Fruit fly (Drosophila melanogaster) whole organism, adult: Measurements from ENCODE around the gene CG6567.

Experiments
- CG11617 ChIP-seq: fragments of 200-800 bp; sonication (Bioruptor generic); optimal IDR thresholded peaks from 2 replicates; lab custom pipeline; 2017; ENCODE audit warnings: mild to moderate bottlenecking, missing biosample characterization, missing genetic modification reagents, missing genetic modification characterization
- CG12768 ChIP-seq: fragments of 200-800 bp; sonication (Bioruptor generic); optimal IDR thresholded peaks from 2 replicates; lab custom pipeline; 2017; ENCODE audit warnings: missing biosample characterization, missing genetic modification characterization, mild to moderate bottlenecking, moderate library complexity, missing genetic modification reagents
- CG14711 ChIP-seq: fragments of 200-800 bp; sonication (Bioruptor generic); optimal IDR thresholded peaks from 2 replicates; lab custom pipeline; 2018; ENCODE audit warnings: missing biosample characterization, mild to moderate bottlenecking, missing genetic modification characterization, moderate library complexity
- CG1620 ChIP-seq: fragments of 200-800 bp; sonication (Bioruptor generic); optimal IDR thresholded peaks from 2 replicates; lab custom pipeline; 2016; ENCODE audit warnings: missing biosample characterization, missing genetic modification characterization
- CG33017 ChIP-seq: fragments of 200-800 bp; sonication (Bioruptor generic); optimal IDR thresholded peaks from 2 replicates; lab custom pipeline; 2018; ENCODE audit warnings: missing biosample characterization, mild to moderate bottlenecking, missing genetic modification characterization, moderate library complexity
- Clk ChIP-seq: fragments of 200-800 bp; sonication (Bioruptor generic); optimal IDR thresholded peaks from 2 replicates; lab custom pipeline; 2017; ENCODE audit warnings: missing biosample characterization, missing genetic modification characterization
- Crg-1 ChIP-seq: fragments of 200-800 bp; sonication (Bioruptor generic); optimal IDR thresholded peaks from 2 replicates; lab custom pipeline; 2016; ENCODE audit warnings: missing biosample characterization, missing genetic modification characterization
- bab1 ChIP-seq: fragments of 200-800 bp; sonication (Bioruptor generic); optimal IDR thresholded peaks from 3 replicates; lab custom pipeline; 2019; ENCODE audit warnings: missing biosample characterization, mild to moderate bottlenecking, missing genetic modification characterization, moderate library complexity
- cic ChIP-seq: fragments of 200-800 bp; sonication (Bioruptor generic); optimal IDR thresholded peaks from 2 replicates; lab custom pipeline; 2017; ENCODE audit warnings: missing biosample characterization, mild to moderate bottlenecking, missing genetic modification characterization, moderate library complexity
- ovo ChIP-seq: fragments of 200-800 bp; sonication (Bioruptor generic); optimal IDR thresholded peaks from 2 replicates; lab custom pipeline; 2016; ENCODE audit warnings: missing biosample characterization, missing genetic modification characterization
- toe ChIP-seq: fragments of 200-800 bp; sonication (Bioruptor generic); optimal IDR thresholded peaks from 2 replicates; lab custom pipeline; 2016; ENCODE audit warnings: missing biosample characterization, missing genetic modification characterization

dm6 chr3R:10879219-10879618, 25.0 kb upstream of the CG6567 start, which contains the start of gene CG14695:
- TF ChIP-seq toe (GFP tag; lab: Kevin White, UChicago) (no peak), CG1620 (GFP tag; lab: Kevin White, UChicago) (no peak), CG12768 (GFP tag; lab: Kevin White, UChicago) (no peak), bab1 (GFP tag; lab: Kevin White, UChicago) (no peak), CG11617 (no peak), cic (no peak), CG14711 (tag; lab: Kevin White, UChicago) (no peak), Clk (no peak), Crg-1 (no peak), CG33017 (tag; lab: Kevin White, UChicago) (no peak), ovo (GFP tag; lab: Kevin White, UChicago) (no peak)
